Fruit fly (Drosophila melanogaster) Kc167 (cell line): ENCODE results near the gene CG7423.

Experiments
- Myc ChIP-seq: fragments of >200 bp; optimal IDR thresholded peaks from 2 replicates; lab custom pipeline; 2017; ENCODE audit warnings: missing external identifiers
- Sin3A ChIP-seq: fragments of >200 bp; optimal IDR thresholded peaks from 2 replicates; lab custom pipeline; 2018; ENCODE audit warnings: missing external identifiers
- h ChIP-seq: fragments of >200 bp; optimal IDR thresholded peaks from 3 replicates; lab custom pipeline; 2018; ENCODE audit warnings: missing external identifiers
- insv ChIP-seq: fragments of >200 bp; optimal IDR thresholded peaks from 3 replicates; lab custom pipeline; 2018; ENCODE audit warnings: missing external identifiers
- psq ChIP-seq: fragments of >200 bp; optimal IDR thresholded peaks from 2 replicates; lab custom pipeline; 2017; ENCODE audit warnings: missing external identifiers
- ttk ChIP-seq: sonication (Bioruptor generic); optimal IDR thresholded peaks from 2 replicates; lab custom pipeline; 2017; ENCODE audit warnings: missing external identifiers

The CG7423 gene

dm6 chrX:19083190-19083589 is at the start of gene CG7423:
Gene CG7423 (minus strand): TSS chrX:19083290.
- TF ChIP-seq psq (no peak), h (no peak), Myc (lab: Kevin White, UChicago) (no peak), Sin3A (no peak), insv (no peak), ttk (lab: Kevin White, UChicago) (no peak)

dm6 chrX:19127216-19127615 is 44.1 kb upstream of the CG7423 start, which contains the start of gene tgy:
Gene tgy (minus strand): TSS chrX:19127316.
- TF ChIP-seq Sin3A: no peak
- no peak for TF ChIP-seq Myc (lab: Kevin White, UChicago)
- no peak for TF ChIP-seq psq
- TF ChIP-seq ttk (lab: Kevin White, UChicago): no peak
- no peak for TF ChIP-seq insv
- TF ChIP-seq h: no peak

- TF ChIP-seq ttk (lab: Kevin White, UChicago) (no peak), Myc (lab: Kevin White, UChicago) (no peak), Sin3A (no peak), insv (no peak)
Observed at dm6 chrX:19124288-19124687, 41.2 kb upstream of the CG7423 start, which contains the start of gene CG15882. Gene CG15882 (minus strand): TSS chrX:19124388.

- no peak for TF ChIP-seq ttk (lab: Kevin White, UChicago)
- TF ChIP-seq h: no peak
Observed at dm6 chrX:19120367-19120766, 37.3 kb upstream of the CG7423 start.

dm6 chrX:19106842-19107557 is 23.9 kb upstream of the CG7423 start:
- TF ChIP-seq insv (no peak), psq (no peak), ttk (lab: Kevin White, UChicago) (no peak), Sin3A (no peak), Myc (lab: Kevin White, UChicago) (no peak), h (no peak)

- TF ChIP-seq ttk (lab: Kevin White, UChicago) (no peak), insv (no peak), psq (no peak), Sin3A (no peak), h (no peak), Myc (lab: Kevin White, UChicago) (no peak)
Observed at dm6 chrX:19096179-19096578, 13.1 kb upstream of the CG7423 start.

- no peak for TF ChIP-seq psq
Observed at dm6 chrX:19081365-19081764, 1.7 kb downstream of the CG7423 start, which contains the start of gene CG14191. Gene CG14191 (plus strand): TSS chrX:19081665.

- TF ChIP-seq insv: no peak
- TF ChIP-seq h: no peak
- TF ChIP-seq Myc (lab: Kevin White, UChicago): no peak
- no peak for TF ChIP-seq Sin3A
- TF ChIP-seq psq: no peak
- no peak for TF ChIP-seq ttk (lab: Kevin White, UChicago)
Observed at dm6 chrX:19077420-19077819, 5.7 kb downstream of the CG7423 start, which contains the start of gene CG7406. Gene CG7406 (plus strand): TSS chrX:19077720.

- TF ChIP-seq Myc (lab: Kevin White, UChicago): no peak
- no peak for TF ChIP-seq Sin3A
- TF ChIP-seq h: no peak
- TF ChIP-seq psq: no peak
- no peak for TF ChIP-seq insv
- no peak for TF ChIP-seq ttk (lab: Kevin White, UChicago)
Observed at dm6 chrX:19074585-19074984, 8.5 kb downstream of the CG7423 start.

- no peak for TF ChIP-seq h
- TF ChIP-seq Myc (lab: Kevin White, UChicago): no peak
- TF ChIP-seq insv: no peak
- TF ChIP-seq psq: no peak
- no peak for TF ChIP-seq Sin3A
- no peak for TF ChIP-seq ttk (lab: Kevin White, UChicago)
Observed at dm6 chrX:19073878-19074277, 9.2 kb downstream of the CG7423 start.

- no peak for TF ChIP-seq Sin3A
- TF ChIP-seq insv: no peak
- no peak for TF ChIP-seq ttk (lab: Kevin White, UChicago)
- no peak for TF ChIP-seq psq
- TF ChIP-seq h: no peak
- TF ChIP-seq Myc (lab: Kevin White, UChicago): no peak
Observed at dm6 chrX:19072969-19073368, 10.1 kb downstream of the CG7423 start.

dm6 chrX:19068873-19069272 is 14.2 kb downstream of the CG7423 start, which contains the start of gene CG34330:
Gene CG34330 (minus strand): TSS chrX:19068973.
- TF ChIP-seq insv: no peak
- TF ChIP-seq psq: no peak
- no peak for TF ChIP-seq Myc (lab: Kevin White, UChicago)
- no peak for TF ChIP-seq h
- no peak for TF ChIP-seq ttk (lab: Kevin White, UChicago)
- no peak for TF ChIP-seq Sin3A

dm6 chrX:19056611-19057010 is 26.5 kb downstream of the CG7423 start, which contains the start of gene CG14190:
Gene CG14190 (plus strand): TSS chrX:19056911.
- TF ChIP-seq Myc (lab: Kevin White, UChicago) (no peak), Sin3A (no peak), ttk (lab: Kevin White, UChicago) (no peak), insv (no peak)

dm6 chrX:19050142-19050541 is 32.9 kb downstream of the CG7423 start, which contains the start of gene Diedel3:
Gene Diedel3 (plus strand): TSS chrX:19050442.
- no peak for TF ChIP-seq Sin3A
- no peak for TF ChIP-seq h
- no peak for TF ChIP-seq insv
- TF ChIP-seq psq: no peak
- TF ChIP-seq Myc (lab: Kevin White, UChicago): no peak
- TF ChIP-seq ttk (lab: Kevin White, UChicago): no peak
